Worm (Caenorhabditis elegans) whole organism, young adult: ENCODE results near the gene rev-3.

Experiments
- C06A6.2 ChIP-seq: fragments of 200-800 bp; sonication (Bioruptor generic); conservative IDR thresholded peaks from 2 replicates; pipeline ENCODE4 v1.3.6; 2022; ENCODE audit warnings: missing genetic modification characterization, missing compliant biosample characterization
- Y56A3A.18 ChIP-seq: fragments of 200-800 bp; sonication (Bioruptor generic); IDR thresholded peaks from 2 replicates; pipeline ENCODE4 v1.3.6; 2022; ENCODE audit warnings: missing genetic modification reagents, missing genetic modification characterization, missing compliant biosample characterization
- Y95B8A.8 ChIP-seq: fragments of 200-800 bp; sonication (Bioruptor generic); IDR thresholded peaks from 2 replicates; pipeline ENCODE4 v1.3.6; 2022; ENCODE audit warnings: missing genetic modification reagents, missing genetic modification characterization, missing compliant biosample characterization
- ama-1 ChIP-seq, 3 experiments: fragments of 150-350 bp in 1 of 3; sonication (generic microtip) in 2 of 3; optimal IDR thresholded peaks; 2 replicates each; lab custom pipeline; 2014 to 2018; ENCODE audit warnings: missing biosample characterization in 2 of 3, missing genetic modification characterization in 2 of 3, missing genetic modification reagents in 2 of 3
- athp-1 ChIP-seq: sonication (generic microtip); optimal IDR thresholded peaks from 2 replicates; lab custom pipeline; 2017; ENCODE audit warnings: mild to moderate bottlenecking, missing genetic modification characterization, missing compliant biosample characterization
- ets-4 ChIP-seq: fragments of 200-800 bp; sonication (Bioruptor generic); optimal IDR thresholded peaks from 2 replicates; lab custom pipeline; 2018; ENCODE audit warnings: mild to moderate bottlenecking, missing genetic modification characterization, missing compliant biosample characterization
- hlh-12 ChIP-seq: sonication (generic microtip); optimal IDR thresholded peaks from 2 replicates; lab custom pipeline; 2016; ENCODE audit warnings: missing genetic modification characterization, missing compliant biosample characterization
- let-526 ChIP-seq: fragments of 200-800 bp; sonication (Bioruptor generic); IDR thresholded peaks from 2 replicates; pipeline ENCODE4 v1.3.6; 2022; ENCODE audit warnings: missing genetic modification reagents, missing genetic modification characterization, missing compliant biosample characterization
- lin-35 ChIP-seq, 3 experiments: fragments of 150-350 bp in 2 of 3; sonication (generic microtip) in 1 of 3; optimal IDR thresholded peaks; 2 replicates each; lab custom pipeline; 2014 to 2018; ENCODE audit warnings: missing biosample characterization in 3 of 3, missing genetic modification characterization in 3 of 3, missing genetic modification reagents in 3 of 3
- nfya-1 ChIP-seq: sonication (generic microtip); optimal IDR thresholded peaks from 2 replicates; lab custom pipeline; 2017; ENCODE audit warnings: antibody characterized with exemption, missing compliant biosample characterization, missing genetic modification characterization, borderline replicate concordance; ENCODE audit not compliant: insufficient read depth
- nhr-179 ChIP-seq: sonication (generic microtip); optimal IDR thresholded peaks from 2 replicates; lab custom pipeline; 2016; ENCODE audit warnings: mild to moderate bottlenecking, missing genetic modification characterization, missing compliant biosample characterization
- sptf-2 ChIP-seq: fragments of 200-800 bp; sonication (Bioruptor generic); optimal IDR thresholded peaks from 2 replicates; lab custom pipeline; 2018; ENCODE audit warnings: mild to moderate bottlenecking, missing genetic modification characterization, missing compliant biosample characterization
- unc-130 ChIP-seq: sonication (generic microtip); optimal IDR thresholded peaks from 2 replicates; lab custom pipeline; 2016; ENCODE audit warnings: missing genetic modification reagents, missing genetic modification characterization, missing compliant biosample characterization
- unc-62 ChIP-seq: fragments of 150-350 bp; optimal IDR thresholded peaks from 2 replicates; lab custom pipeline; 2014; ENCODE audit warnings: missing biosample characterization, missing genetic modification reagents, missing genetic modification characterization

- TF ChIP-seq ets-4 (GFP tag; lab: Kevin White, UChicago) (no peak), ama-1 (optimal IDR thresholded peaks at IDR 0.05; lab: Kevin White, UChicago) (no peak), ama-1 (GFP tag; optimal IDR thresholded peaks at IDR 0.05; lab: Kevin White, UChicago) (no peak), nfya-1 (tag; lab: Kevin White, UChicago) (no peak), let-526 (no peak), Y95B8A.8 (GFP tag; lab: Robert Waterston, UW) (no peak), lin-35 (GFP tag; optimal IDR thresholded peaks at IDR 0.05; lab: Kevin White, UChicago) (no peak), C06A6.2 (GFP tag; lab: Robert Waterston, UW) (no peak), unc-62 (GFP tag; lab: Kevin White, UChicago) (no peak), unc-130 (GFP tag; lab: Kevin White, UChicago) (no peak), athp-1 (tag; lab: Kevin White, UChicago) (no peak), sptf-2 (GFP tag; lab: Kevin White, UChicago) (no peak), hlh-12 (tag; lab: Kevin White, UChicago) (no peak), Y56A3A.18 (GFP tag; lab: Robert Waterston, UW) (no peak), nhr-179 (tag; lab: Kevin White, UChicago) (no peak)
Measured at ce11 chrIII:5730980-5731636, 59.3 kb downstream of the rev-3 start, which contains the start of the genes B0244.9 and B0244.7.
